Fruit fly (Drosophila melanogaster) whole organism, embryonic: Measurements from ENCODE around the gene Vps29.

ENCODE experiments used
- C15 ChIP-seq: fragments of 200-800 bp; sonication (Bioruptor generic); IDR thresholded peaks from 3 replicates; pipeline ENCODE4 v1.3.6; 2022; ENCODE audit warnings: missing biosample characterization, missing genetic modification characterization
- CG10209 ChIP-seq: fragments of 200-800 bp; sonication (Bioruptor generic); optimal IDR thresholded peaks from 3 replicates; lab custom pipeline; 2017; ENCODE audit warnings: missing biosample characterization, mild to moderate bottlenecking, missing genetic modification characterization, missing genetic modification reagents
- CG10462 ChIP-seq: fragments of 200-800 bp; sonication (Bioruptor generic); optimal IDR thresholded peaks from 2 replicates; lab custom pipeline; 2016; ENCODE audit warnings: missing biosample characterization, missing genetic modification characterization
- CG11456 ChIP-seq: fragments of 200-800 bp; sonication (Bioruptor generic); IDR thresholded peaks from 3 replicates; pipeline ENCODE4 v1.3.6; 2022; ENCODE audit warnings: missing biosample characterization, missing genetic modification characterization
- CG17612 ChIP-seq: fragments of 200-800 bp; sonication (Bioruptor generic); IDR thresholded peaks from 2 replicates; pipeline ENCODE4 v1.3.6; 2022; ENCODE audit warnings: missing biosample characterization, missing genetic modification characterization
- CG2712 ChIP-seq: fragments of 200-800 bp; optimal IDR thresholded peaks from 3 replicates; lab custom pipeline; 2019; ENCODE audit warnings: missing biosample characterization, mild to moderate bottlenecking, missing genetic modification characterization, moderate library complexity
- CG2875 ChIP-seq: fragments of 200-800 bp; sonication (Bioruptor generic); optimal IDR thresholded peaks from 2 replicates; lab custom pipeline; 2017; ENCODE audit warnings: missing biosample characterization, mild to moderate bottlenecking, missing genetic modification characterization, missing genetic modification reagents
- CG30403 ChIP-seq: fragments of 200-800 bp; sonication (Bioruptor generic); optimal IDR thresholded peaks from 3 replicates; lab custom pipeline; 2016; ENCODE audit warnings: missing biosample characterization, missing genetic modification characterization
- CG3407 ChIP-seq: fragments of 200-800 bp; sonication (Bioruptor generic); optimal IDR thresholded peaks from 2 replicates; lab custom pipeline; 2018; ENCODE audit warnings: missing biosample characterization, mild to moderate bottlenecking, missing genetic modification characterization
- CG4707 ChIP-seq: fragments of 200-800 bp; sonication (Bioruptor generic); optimal IDR thresholded peaks from 2 replicates; lab custom pipeline; 2018; ENCODE audit warnings: missing biosample characterization, mild to moderate bottlenecking, missing genetic modification characterization, moderate library complexity
- CG4730 ChIP-seq: fragments of 200-800 bp; sonication (Bioruptor generic); IDR thresholded peaks from 2 replicates; pipeline ENCODE4 v1.3.6; 2022; ENCODE audit warnings: missing biosample characterization, missing genetic modification characterization
- CG5180 ChIP-seq: fragments of 200-800 bp; sonication (Bioruptor generic); optimal IDR thresholded peaks from 3 replicates; lab custom pipeline; 2017; ENCODE audit warnings: missing biosample characterization, missing genetic modification characterization, mild to moderate bottlenecking, moderate library complexity, missing genetic modification reagents
- CG6175 ChIP-seq: fragments of 200-800 bp; sonication (Bioruptor generic); IDR thresholded peaks from 3 replicates; pipeline ENCODE4 v1.3.6; 2022; ENCODE audit warnings: missing biosample characterization, missing genetic modification characterization
- CG7556 ChIP-seq: fragments of 200-800 bp; sonication (Bioruptor generic); optimal IDR thresholded peaks from 2 replicates; lab custom pipeline; 2017; ENCODE audit warnings: missing biosample characterization, mild to moderate bottlenecking, missing genetic modification characterization
- CG7786 ChIP-seq: fragments of 200-800 bp; sonication (Bioruptor generic); optimal IDR thresholded peaks from 2 replicates; lab custom pipeline; 2016; ENCODE audit warnings: missing biosample characterization, missing genetic modification characterization
- CG7987 ChIP-seq: fragments of 200-800 bp; sonication (Bioruptor generic); optimal IDR thresholded peaks from 2 replicates; lab custom pipeline; 2018; ENCODE audit warnings: missing biosample characterization, mild to moderate bottlenecking, missing genetic modification characterization, moderate library complexity
- CG9215 ChIP-seq: fragments of 200-800 bp; sonication (Bioruptor generic); IDR thresholded peaks from 2 replicates; pipeline ENCODE4 v1.3.6; 2022; ENCODE audit warnings: missing biosample characterization, missing genetic modification characterization
- Dek ChIP-seq: fragments of 200-800 bp; sonication (Bioruptor generic); optimal IDR thresholded peaks from 3 replicates; lab custom pipeline; 2019; ENCODE audit warnings: missing biosample characterization, mild to moderate bottlenecking, missing genetic modification characterization, moderate library complexity
- Dp ChIP-seq: fragments of 200-800 bp; sonication (Bioruptor generic); optimal IDR thresholded peaks from 2 replicates; lab custom pipeline; 2018; ENCODE audit warnings: missing biosample characterization, mild to moderate bottlenecking, missing genetic modification characterization, moderate library complexity
- Elba2 ChIP-seq: fragments of 200-800 bp; sonication (Bioruptor generic); optimal IDR thresholded peaks from 3 replicates; lab custom pipeline; 2016; ENCODE audit warnings: missing biosample characterization, missing genetic modification characterization
- Kr ChIP-seq: fragments of 200-800 bp; sonication (Bioruptor generic); optimal IDR thresholded peaks from 2 replicates; lab custom pipeline; 2017; ENCODE audit warnings: missing biosample characterization, mild to moderate bottlenecking, missing genetic modification characterization
- Lhr ChIP-seq: fragments of 200-800 bp; sonication (Bioruptor generic); optimal IDR thresholded peaks from 3 replicates; lab custom pipeline; 2017; ENCODE audit warnings: mild to moderate bottlenecking, missing biosample characterization, missing genetic modification reagents, missing genetic modification characterization
- Oli ChIP-seq: fragments of 200-800 bp; sonication (Bioruptor generic); optimal IDR thresholded peaks from 2 replicates; lab custom pipeline; 2018; ENCODE audit warnings: missing biosample characterization, mild to moderate bottlenecking, missing genetic modification characterization, moderate library complexity
- Opbp ChIP-seq: fragments of 200-800 bp; sonication (Bioruptor generic); IDR thresholded peaks from 3 replicates; pipeline ENCODE4 v1.3.6; 2022; ENCODE audit warnings: missing biosample characterization, missing genetic modification characterization; ENCODE audit not compliant: partially characterized antibody
- Tbp ChIP-seq: fragments of >200 bp; optimal IDR thresholded peaks from 2 replicates; lab custom pipeline; 2018; ENCODE audit warnings: missing biosample characterization, missing genetic modification characterization
- Usf ChIP-seq: fragments of 200-800 bp; sonication (Bioruptor generic); optimal IDR thresholded peaks from 2 replicates; lab custom pipeline; 2017; ENCODE audit warnings: missing genotype, missing biosample characterization, missing genetic modification characterization
- caup ChIP-seq: fragments of 200-800 bp; sonication (Bioruptor generic); optimal IDR thresholded peaks from 3 replicates; lab custom pipeline; 2017; ENCODE audit warnings: missing biosample characterization, mild to moderate bottlenecking, missing genetic modification characterization, moderate library complexity; ENCODE audit not compliant: severe bottlenecking
- cg ChIP-seq: fragments of 200-800 bp; sonication (Bioruptor generic); optimal IDR thresholded peaks from 3 replicates; lab custom pipeline; 2019; ENCODE audit warnings: missing biosample characterization, mild to moderate bottlenecking, missing genetic modification characterization, moderate library complexity
- dati ChIP-seq: fragments of 200-800 bp; sonication (Bioruptor generic); IDR thresholded peaks from 2 replicates; pipeline ENCODE4 v1.3.6; 2022; ENCODE audit warnings: missing biosample characterization, missing genetic modification characterization
- dpn ChIP-seq, 2 experiments: fragments of 200-800 bp; sonication (Bioruptor generic); optimal IDR thresholded peaks; 3 replicates each; lab custom pipeline; 2016; ENCODE audit warnings: missing biosample characterization in 2 of 2, missing genetic modification characterization in 2 of 2
- dysf ChIP-seq: fragments of 200-800 bp; sonication (Bioruptor generic); IDR thresholded peaks from 3 replicates; pipeline ENCODE4 v1.3.6; 2022; ENCODE audit warnings: missing biosample characterization, missing genetic modification characterization
- eyg ChIP-seq: fragments of 200-800 bp; sonication (Bioruptor generic); optimal IDR thresholded peaks from 3 replicates; lab custom pipeline; 2016; ENCODE audit warnings: missing biosample characterization, missing genetic modification characterization
- fd64A ChIP-seq: fragments of 200-800 bp; sonication (Bioruptor generic); optimal IDR thresholded peaks from 3 replicates; lab custom pipeline; 2018; ENCODE audit warnings: missing biosample characterization, mild to moderate bottlenecking, missing genetic modification characterization
- gro ChIP-seq: fragments of 200-800 bp; sonication (Bioruptor generic); optimal IDR thresholded peaks from 2 replicates; lab custom pipeline; 2016; ENCODE audit warnings: missing biosample characterization, missing genetic modification characterization
- ham ChIP-seq: fragments of 200-800 bp; sonication (Bioruptor generic); IDR thresholded peaks from 2 replicates; pipeline ENCODE4 v1.3.6; 2022; ENCODE audit warnings: missing biosample characterization, missing genetic modification characterization
- klu ChIP-seq: fragments of 200-800 bp; sonication (Bioruptor generic); IDR thresholded peaks from 2 replicates; pipeline ENCODE4 v1.3.6; 2022; ENCODE audit warnings: missing biosample characterization, missing genetic modification characterization
- kni ChIP-seq: fragments of 200-800 bp; sonication (Bioruptor generic); optimal IDR thresholded peaks from 3 replicates; lab custom pipeline; 2017; ENCODE audit warnings: mild to moderate bottlenecking, missing biosample characterization, missing genetic modification reagents, missing genetic modification characterization
- lola ChIP-seq, 3 experiments: fragments of >200 bp in 2 of 3; fragments of 200-800 bp in 1 of 3; sonication (Bioruptor generic) in 1 of 3; optimal IDR thresholded peaks; 2 replicates each; lab custom pipeline; 2017 to 2019; ENCODE audit warnings: missing biosample characterization in 3 of 3, missing genetic modification characterization in 3 of 3, mild to moderate bottlenecking in 1 of 3, moderate library complexity in 1 of 3
- luna ChIP-seq: fragments of 200-800 bp; sonication (Bioruptor generic); optimal IDR thresholded peaks from 2 replicates; lab custom pipeline; 2016; ENCODE audit warnings: missing biosample characterization, missing genetic modification characterization
- odd ChIP-seq: fragments of 200-800 bp; sonication (Bioruptor generic); optimal IDR thresholded peaks from 2 replicates; lab custom pipeline; 2017; ENCODE audit warnings: missing biosample characterization, mild to moderate bottlenecking, missing genetic modification characterization
- pb ChIP-seq: fragments of 200-800 bp; sonication (Bioruptor generic); optimal IDR thresholded peaks from 3 replicates; lab custom pipeline; 2016; ENCODE audit warnings: missing biosample characterization, missing genetic modification characterization
- prd ChIP-seq, 3 experiments: fragments of >200 bp in 2 of 3; fragments of 200-800 bp in 1 of 3; sonication (Bioruptor generic) in 1 of 3; optimal IDR thresholded peaks in 2 of 3; IDR thresholded peaks in 1 of 3; 2 replicates in 2 of 3; 3 replicates in 1 of 3; pipeline versions ENCODE4 v1.3.6 to Lab custom; 2017 to 2022; ENCODE audit warnings: missing biosample characterization in 1 of 3, missing genetic modification characterization in 1 of 3
- pum ChIP-seq: fragments of 200-800 bp; sonication (Bioruptor generic); optimal IDR thresholded peaks from 2 replicates; lab custom pipeline; 2016; ENCODE audit warnings: missing biosample characterization, missing genetic modification characterization
- ro ChIP-seq: fragments of 200-800 bp; sonication (Bioruptor generic); IDR thresholded peaks from 2 replicates; pipeline ENCODE4 v1.3.6; 2022; ENCODE audit warnings: missing biosample characterization, missing genetic modification characterization
- sens ChIP-seq: fragments of 200-800 bp; sonication (Bioruptor generic); peaks from one replicate; lab custom pipeline; 2016; ENCODE audit warnings: missing biosample characterization, missing genetic modification characterization
- slbo ChIP-seq: fragments of 200-800 bp; sonication (Bioruptor generic); IDR thresholded peaks from 2 replicates; pipeline ENCODE4 v1.3.6; 2022; ENCODE audit warnings: missing biosample characterization, missing genetic modification characterization
- ttk ChIP-seq: fragments of 200-800 bp; sonication (Bioruptor generic); IDR thresholded peaks from 2 replicates; pipeline ENCODE4 v2.1.2; 2022; ENCODE audit warnings: missing biosample characterization, missing genetic modification characterization
- vfl ChIP-seq: fragments of 200-800 bp; sonication (Bioruptor generic); optimal IDR thresholded peaks from 2 replicates; lab custom pipeline; 2016; ENCODE audit warnings: missing biosample characterization, missing genetic modification characterization
- zen2 ChIP-seq: fragments of 200-800 bp; sonication (Bioruptor generic); IDR thresholded peaks from 3 replicates; pipeline ENCODE4 v1.3.6; 2022; ENCODE audit warnings: missing biosample characterization, missing genetic modification characterization; ENCODE audit not compliant: partially characterized antibody

The Vps29 gene

dm6 chr2L:1142730-1143281 is 7.8 kb upstream of the Vps29 start, which contains the start of gene MFS3 (continued):
- TF ChIP-seq CG7556 (no peak), CG10209 (no peak), dati (GFP tag; lab: Robert Waterston, UW) (no peak), C15 (GFP tag; lab: Robert Waterston, UW) (0 out of 3 replicates have a peak, but pooled peaks have one; percentile 4), eyg (no peak), zen2 (no peak), cg (GFP tag; lab: Kevin White, UChicago) (peak; percentile 81), dpn (GFP tag; optimal IDR thresholded peaks at IDR 0.05; lab: Kevin White, UChicago) (peak in 1 of 2 experiments; percentile 21), slbo (GFP tag; lab: Robert Waterston, UW) (peak; percentile 25; the same call in 1 of the 2 replicates), CG11456 (GFP tag; lab: Robert Waterston, UW) (no peak), Usf (no peak), prd (optimal IDR thresholded peaks at IDR 0.05; lab: Kevin White, UChicago) (no peak), prd (GFP tag; IDR thresholded peaks at IDR 0.05; lab: Robert Waterston, UW) (no peak), vfl (GFP tag; lab: Kevin White, UChicago) (no peak), CG6175 (peak; percentile 88; the same call in 2 of the 3 replicates), CG7987 (GFP tag; lab: Kevin White, UChicago) (peak; percentile 41), CG3407 (GFP tag; lab: Kevin White, UChicago) (no peak), odd (GFP tag; lab: Kevin White, UChicago) (peak; percentile 37), CG2712 (tag; lab: Kevin White, UChicago) (no peak), caup (GFP tag; lab: Kevin White, UChicago) (peak; percentile 7), pum (GFP tag; lab: Kevin White, UChicago) (no peak), CG4707 (GFP tag; lab: Kevin White, UChicago) (no peak), CG4730 (GFP tag; lab: Robert Waterston, UW) (no peak), CG9215 (GFP tag; lab: Robert Waterston, UW) (no peak; the same call in 1 of the 2 replicates), gro (GFP tag; lab: Kevin White, UChicago) (peak; percentile 26), Tbp (GFP tag; lab: Kevin White, UChicago) (no peak), ham (GFP tag; lab: Robert Waterston, UW) (no peak), fd64A (GFP tag; lab: Kevin White, UChicago) (no peak), dysf (0 out of 3 replicates have a peak, but pooled peaks have one; percentile 22), luna (no peak), CG17612 (GFP tag; lab: Robert Waterston, UW) (no peak), Elba2 (GFP tag; lab: Kevin White, UChicago) (no peak), CG2875 (peak; percentile 18), ro (GFP tag; lab: Robert Waterston, UW) (no peak), sens (GFP tag; lab: Kevin White, UChicago) (peak; percentile 57), ttk (GFP tag; lab: Robert Waterston, UW) (no peak), kni (GFP tag; lab: Kevin White, UChicago) (peak; percentile 80), Kr (GFP tag; lab: Kevin White, UChicago) (no peak), CG30403 (GFP tag; lab: Kevin White, UChicago) (peak; percentile 14), CG5180 (GFP tag; lab: Kevin White, UChicago) (peak; percentile 3), pb (GFP tag; lab: Kevin White, UChicago) (no peak), Lhr (GFP tag; lab: Kevin White, UChicago) (no peak), CG10462 (GFP tag; lab: Kevin White, UChicago) (no peak), Oli (tag; lab: Kevin White, UChicago) (no peak), lola (GFP tag; optimal IDR thresholded peaks at IDR 0.05; lab: Kevin White, UChicago) (no peak), klu (GFP tag; lab: Robert Waterston, UW) (no peak), CG7786 (GFP tag; lab: Kevin White, UChicago) (no peak), Dek (tag; lab: Kevin White, UChicago) (no peak), Dp (GFP tag; lab: Kevin White, UChicago) (peak; percentile 60), Opbp (peak; percentile 13; the same call in 1 of the 3 replicates)
